Fruit fly (Drosophila melanogaster): ENCODE results near the gene CG17260.
A peak's percentile ranks its signal among the peaks of the same experiment; 100 is the strongest.

The CG17260 gene

DNA sequence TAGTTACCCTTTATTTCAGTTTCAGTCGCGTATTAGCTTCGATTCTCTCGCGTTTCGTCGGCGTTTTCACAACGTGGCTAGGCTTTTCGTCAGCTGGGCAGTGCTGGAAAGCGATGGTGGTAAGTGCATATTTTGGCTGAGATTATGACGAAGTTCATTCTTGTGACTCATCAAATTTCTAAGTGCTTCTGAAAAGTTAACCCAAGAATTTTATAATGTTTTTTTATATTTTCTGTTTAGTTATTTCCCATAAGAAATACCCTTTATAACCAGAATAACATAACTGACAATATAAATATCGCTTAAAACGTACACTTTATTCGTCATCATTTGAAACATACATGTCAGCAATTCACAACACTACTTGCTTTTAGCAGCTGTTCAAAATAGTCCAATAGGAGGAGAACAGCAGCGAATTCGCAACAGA, at the start of gene CG17260, which contains the start of gene SerRS (continued):
- TF ChIP-seq CG10321 (GFP tag; IDR thresholded peaks at IDR 0.05), result 0 out of 2 replicates have a peak, but pooled peaks have one; percentile 33
- peak; percentile 81 for TF ChIP-seq CG17328 (GFP tag; IDR thresholded peaks at IDR 0.05)
- peak; percentile 84 for TF ChIP-seq Doc2 (GFP tag; IDR thresholded peaks at IDR 0.05)
- TF ChIP-seq CG2712 (tag; optimal IDR thresholded peaks at IDR 0.05), result peak; percentile 95
- peak; percentile 92 for TF ChIP-seq CG12942 (GFP tag; optimal IDR thresholded peaks at IDR 0.05)
- no peak for TF ChIP-seq CG1832 (GFP tag; optimal IDR thresholded peaks at IDR 0.05)
- peak; percentile 95 for TF ChIP-seq CG12391 (tag; optimal IDR thresholded peaks at IDR 0.05)
- TF ChIP-seq tup (GFP tag; optimal IDR thresholded peaks at IDR 0.05), result peak; percentile 91
- peak; percentile 92 for TF ChIP-seq vfl (GFP tag; optimal IDR thresholded peaks at IDR 0.05)
- TF ChIP-seq Mad (GFP tag; optimal IDR thresholded peaks at IDR 0.05), result peak; percentile 93
- peak; percentile 70 for TF ChIP-seq run (tag; optimal IDR thresholded peaks at IDR 0.05)
- no peak for TF ChIP-seq tap (tag; optimal IDR thresholded peaks at IDR 0.05)
- TF ChIP-seq Mes4 (GFP tag; optimal IDR thresholded peaks at IDR 0.05), result peak; percentile 75
- TF ChIP-seq crc (GFP tag; optimal IDR thresholded peaks at IDR 0.05), result peak; percentile 88
- peak; percentile 34; the same call in 1 of the 2 replicates for TF ChIP-seq inv (GFP tag; IDR thresholded peaks at IDR 0.05; ENCODE audit: partially characterized antibody)
- peak; percentile 81 for TF ChIP-seq CG15011 (GFP tag; optimal IDR thresholded peaks at IDR 0.05)
- TF ChIP-seq CG2120 (GFP tag; optimal IDR thresholded peaks at IDR 0.05), result peak; percentile 98
- peak; percentile 92 for TF ChIP-seq ase (GFP tag; IDR thresholded peaks at IDR 0.05)
- TF ChIP-seq zfh1 (GFP tag; IDR thresholded peaks at IDR 0.05), result peak; percentile 91
- peak; percentile 95 for TF ChIP-seq CG4424 (GFP tag; optimal IDR thresholded peaks at IDR 0.05)
- TF ChIP-seq pros (GFP tag; optimal IDR thresholded peaks at IDR 0.05), result no peak
- 0 out of 3 replicates have a peak, but pooled peaks have one; percentile 57 for TF ChIP-seq CG2199 (GFP tag; IDR thresholded peaks at IDR 0.05)
- no peak for TF ChIP-seq CG14965 (GFP tag; optimal IDR thresholded peaks at IDR 0.05; ENCODE audit: borderline replicate concordance)
- no peak for TF ChIP-seq CkIIα-i1 (GFP tag; IDR thresholded peaks at IDR 0.05)
- TF ChIP-seq Sry-δ (GFP tag; optimal IDR thresholded peaks at IDR 0.05), result peak; percentile 66
- peak; percentile 87 for TF ChIP-seq HHEX (GFP tag; optimal IDR thresholded peaks at IDR 0.05)
- TF ChIP-seq org-1 (GFP tag; optimal IDR thresholded peaks at IDR 0.05), result peak; percentile 84
- peak; percentile 67; the same call in 1 of the 2 replicates for TF ChIP-seq Nf-YA (GFP tag; IDR thresholded peaks at IDR 0.05)
- peak; percentile 93 for TF ChIP-seq ranshi (GFP tag; IDR thresholded peaks at IDR 0.05)
- TF ChIP-seq CG17568 (GFP tag; optimal IDR thresholded peaks at IDR 0.05), result no peak
- TF ChIP-seq lab (GFP tag; optimal IDR thresholded peaks at IDR 0.05), result peak; percentile 94
- TF ChIP-seq CG8765 (GFP tag; IDR thresholded peaks at IDR 0.05), result peak; percentile 84; the same call in 1 of the 2 replicates
- peak; percentile 93 for TF ChIP-seq sd (tag; optimal IDR thresholded peaks at IDR 0.05)
- TF ChIP-seq shn (GFP tag; optimal IDR thresholded peaks at IDR 0.05), result peak; percentile 93
- peak; percentile 84 for TF ChIP-seq ems (GFP tag; optimal IDR thresholded peaks at IDR 0.05)
- peak; percentile 83; the same call in 1 of the 3 replicates for TF ChIP-seq so (GFP tag; IDR thresholded peaks at IDR 0.05)
- TF ChIP-seq MTF-1 (GFP tag; optimal IDR thresholded peaks at IDR 0.05; ENCODE audit: borderline replicate concordance), result peak; percentile 34
- peak; percentile 97 for TF ChIP-seq lilli (GFP tag; optimal IDR thresholded peaks at IDR 0.05)
- TF ChIP-seq eyg (GFP tag; optimal IDR thresholded peaks at IDR 0.05), result peak; percentile 76
- TF ChIP-seq Adf1 (GFP tag; IDR thresholded peaks at IDR 0.05), result peak; percentile 67
- peak; percentile 92 for TF ChIP-seq gro (GFP tag; optimal IDR thresholded peaks at IDR 0.05)
- TF ChIP-seq CG6683 (GFP tag; optimal IDR thresholded peaks at IDR 0.05), result peak; percentile 78
- TF ChIP-seq CG15073 (GFP tag; optimal IDR thresholded peaks at IDR 0.05), result peak; percentile 67
- peak; percentile 91 for TF ChIP-seq CG10543 (GFP tag; optimal IDR thresholded peaks at IDR 0.05)
- TF ChIP-seq kah (GFP tag; optimal IDR thresholded peaks at IDR 0.05), result peak; percentile 69
- peak; percentile 85 for TF ChIP-seq gcm (GFP tag; optimal IDR thresholded peaks at IDR 0.05)
- peak; percentile 71 for TF ChIP-seq CG12236 (GFP tag; optimal IDR thresholded peaks at IDR 0.05)
- no peak for TF ChIP-seq Lpt (GFP tag; optimal IDR thresholded peaks at IDR 0.05)
- peak; percentile 70 for TF ChIP-seq Nf-YB (GFP tag; optimal IDR thresholded peaks at IDR 0.05)
- TF ChIP-seq CG3847 (GFP tag; IDR thresholded peaks at IDR 0.05), result peak; percentile 95
- TF ChIP-seq CG17385 (GFP tag; optimal IDR thresholded peaks at IDR 0.05), result peak; percentile 85

Data from whole organism, embryonic.